Worm (Caenorhabditis elegans): ENCODE results near the gene srh-19.

srh-19 gene

DNA sequence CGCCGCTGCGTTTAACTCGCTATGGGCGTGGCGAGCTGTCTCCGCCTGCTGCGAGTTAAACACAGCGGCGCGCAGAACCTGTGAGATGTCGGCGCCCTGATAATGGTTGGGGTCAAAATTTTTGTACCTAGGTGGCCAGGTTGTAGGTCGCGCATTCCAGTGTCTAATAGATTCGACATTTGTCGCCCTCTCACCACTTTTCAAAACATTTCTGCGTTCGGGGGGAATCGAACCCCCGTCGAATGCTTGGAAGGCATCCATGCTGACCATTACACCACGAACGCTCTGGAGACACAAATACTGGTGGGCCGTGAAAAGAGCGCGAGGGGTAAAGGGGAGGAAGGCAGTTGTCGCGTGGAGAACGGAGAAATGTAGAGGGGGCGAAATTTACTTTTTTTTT lies 33.6 kb upstream of the srh-19 start (continued):
- peak; percentile 81 for TF ChIP-seq pha-2 (tag; optimal IDR thresholded peaks at IDR 0.05)
- TF ChIP-seq lin-11 (tag; optimal IDR thresholded peaks at IDR 0.05) = peak; percentile 76
- peak; percentile 56 for TF ChIP-seq ahr-1 (tag; optimal IDR thresholded peaks at IDR 0.05)
- no peak for TF ChIP-seq K09A11.1 (tag; optimal IDR thresholded peaks at IDR 0.05; ENCODE audit: insufficient read depth)
- TF ChIP-seq pha-4 (tag; optimal IDR thresholded peaks at IDR 0.05) = no peak
- no peak for TF ChIP-seq unc-55 (GFP tag; optimal IDR thresholded peaks at IDR 0.05)
- TF ChIP-seq hlh-15 (tag; optimal IDR thresholded peaks at IDR 0.05) = peak; percentile 61
- peak; percentile 58 for TF ChIP-seq F13H6.1 (tag; optimal IDR thresholded peaks at IDR 0.05)
- TF ChIP-seq nhr-11 (tag; optimal IDR thresholded peaks at IDR 0.05) = no peak
- peak; percentile 89 for TF ChIP-seq ceh-34 (tag; optimal IDR thresholded peaks at IDR 0.05)
- TF ChIP-seq fkh-10 (GFP tag; optimal IDR thresholded peaks at IDR 0.05) = peak; percentile 16
- peak; percentile 76 for TF ChIP-seq ceh-18 (tag; optimal IDR thresholded peaks at IDR 0.05)
- peak; percentile 78 for TF ChIP-seq fkh-6 (tag; optimal IDR thresholded peaks at IDR 0.05)
- peak; percentile 84 for TF ChIP-seq ref-2 (tag; optimal IDR thresholded peaks at IDR 0.05)
- TF ChIP-seq hlh-8 (tag; optimal IDR thresholded peaks at IDR 0.05) = peak; percentile 56
- no peak for TF ChIP-seq ceh-22 (tag; optimal IDR thresholded peaks at IDR 0.05)
- peak; percentile 60 for TF ChIP-seq T23F11.4 (GFP tag; optimal IDR thresholded peaks at IDR 0.05)
- TF ChIP-seq hlh-30 (tag; optimal IDR thresholded peaks at IDR 0.05; ENCODE audit: insufficient read depth) = peak; percentile 34
- no peak for TF ChIP-seq pros-1 (tag; optimal IDR thresholded peaks at IDR 0.05)
- TF ChIP-seq pag-3 (tag; optimal IDR thresholded peaks at IDR 0.05; ENCODE audit: borderline replicate concordance) = peak; percentile 29
- TF ChIP-seq dmd-4 (tag; optimal IDR thresholded peaks at IDR 0.05; ENCODE audit: borderline replicate concordance) = peak; percentile 79
- peak; percentile 83 for TF ChIP-seq ttx-3 (tag; optimal IDR thresholded peaks at IDR 0.05)
- peak; percentile 90 for TF ChIP-seq ceh-6 (GFP tag; optimal IDR thresholded peaks at IDR 0.05)
- peak; percentile 83 for TF ChIP-seq syd-9 (tag; optimal IDR thresholded peaks at IDR 0.05)
- TF ChIP-seq ceh-24 (tag; optimal IDR thresholded peaks at IDR 0.05) = no peak
- TF ChIP-seq ceh-14 (tag; optimal IDR thresholded peaks at IDR 0.05) = peak; percentile 57
- TF ChIP-seq unc-86 (tag; optimal IDR thresholded peaks at IDR 0.05) = peak; percentile 77
- TF ChIP-seq odd-2 (tag; optimal IDR thresholded peaks at IDR 0.05) = peak; percentile 1
- TF ChIP-seq ztf-16 (tag; optimal IDR thresholded peaks at IDR 0.05) = peak; percentile 84
- peak; percentile 85 for TF ChIP-seq rnt-1 (tag; optimal IDR thresholded peaks at IDR 0.05)
- TF ChIP-seq pat-9 (tag; optimal IDR thresholded peaks at IDR 0.05) = peak; percentile 80
- TF ChIP-seq unc-3 (GFP tag; conservative IDR thresholded peaks at IDR 0.05) = peak; percentile 89
- peak; percentile 38 for TF ChIP-seq unc-3 (tag; optimal IDR thresholded peaks at IDR 0.05)
- TF ChIP-seq ceh-48 (tag; optimal IDR thresholded peaks at IDR 0.05) = peak; percentile 70
- peak; percentile 68 for TF ChIP-seq ceh-2 (tag; optimal IDR thresholded peaks at IDR 0.05)
- TF ChIP-seq zip-5 (tag; optimal IDR thresholded peaks at IDR 0.05) = peak; percentile 37
- peak; percentile 79 for TF ChIP-seq nhr-232 (tag; optimal IDR thresholded peaks at IDR 0.05)
- TF ChIP-seq ceh-31 (tag; optimal IDR thresholded peaks at IDR 0.05) = peak; percentile 68
- no peak for TF ChIP-seq mec-3 (tag; optimal IDR thresholded peaks at IDR 0.05; ENCODE audit: borderline replicate concordance)
- TF ChIP-seq lim-6 (tag; optimal IDR thresholded peaks at IDR 0.05) = peak; percentile 79
- peak; percentile 80 for TF ChIP-seq elt-4 (tag; optimal IDR thresholded peaks at IDR 0.05)
- peak; percentile 66 for TF ChIP-seq pqm-1 (tag; optimal IDR thresholded peaks at IDR 0.05)
- TF ChIP-seq ama-1 (optimal IDR thresholded peaks at IDR 0.05) = no peak
- TF ChIP-seq unc-42 (tag; optimal IDR thresholded peaks at IDR 0.05) = peak; percentile 17
- TF ChIP-seq C38D4.7 (GFP tag; optimal IDR thresholded peaks at IDR 0.05) = peak; percentile 78
- TF ChIP-seq C08G9.2 (tag; optimal IDR thresholded peaks at IDR 0.05) = peak; percentile 82
- peak; percentile 62 for TF ChIP-seq ets-4 (tag; optimal IDR thresholded peaks at IDR 0.05)
- TF ChIP-seq tbx-2 (tag; optimal IDR thresholded peaks at IDR 0.05) = peak; percentile 80
